Fruit fly (Drosophila melanogaster) whole organism, embryonic: ENCODE measurements around the gene Jarid2.

Experiments
- BtbVII ChIP-seq: fragments of 200-800 bp; sonication (Bioruptor generic); optimal IDR thresholded peaks from 3 replicates; lab custom pipeline; 2017; ENCODE audit warnings: missing biosample characterization, mild to moderate bottlenecking, missing genetic modification characterization
- CG10543 ChIP-seq: fragments of 200-800 bp; sonication (Bioruptor generic); optimal IDR thresholded peaks from 3 replicates; lab custom pipeline; 2017; ENCODE audit warnings: missing biosample characterization, mild to moderate bottlenecking, missing genetic modification characterization, moderate library complexity
- CG10959 ChIP-seq: fragments of 200-800 bp; sonication (Bioruptor generic); IDR thresholded peaks from 2 replicates; pipeline ENCODE4 v1.3.6; 2022; ENCODE audit warnings: missing biosample characterization, missing genetic modification characterization
- CG11504 ChIP-seq: fragments of 200-800 bp; sonication (Bioruptor generic); optimal IDR thresholded peaks from 3 replicates; lab custom pipeline; 2019; ENCODE audit warnings: missing biosample characterization, mild to moderate bottlenecking, missing genetic modification characterization, moderate library complexity
- CG12104 ChIP-seq: fragments of 200-800 bp; sonication (Bioruptor generic); optimal IDR thresholded peaks from 3 replicates; lab custom pipeline; 2016; ENCODE audit warnings: missing biosample characterization, missing genetic modification characterization
- CG12155 ChIP-seq: fragments of 200-800 bp; sonication (Bioruptor generic); optimal IDR thresholded peaks from 3 replicates; lab custom pipeline; 2016; ENCODE audit warnings: missing biosample characterization, missing genetic modification characterization
- CG13894 ChIP-seq: fragments of 200-800 bp; sonication (Bioruptor generic); optimal IDR thresholded peaks from 3 replicates; lab custom pipeline; 2018; ENCODE audit warnings: missing biosample characterization, mild to moderate bottlenecking, missing genetic modification characterization, moderate library complexity
- CG1603 ChIP-seq: fragments of 200-800 bp; sonication (Bioruptor generic); optimal IDR thresholded peaks from 2 replicates; lab custom pipeline; 2019; ENCODE audit warnings: missing biosample characterization, mild to moderate bottlenecking, missing genetic modification characterization, moderate library complexity
- CG16779 ChIP-seq: fragments of 200-800 bp; sonication (Bioruptor generic); IDR thresholded peaks from 2 replicates; pipeline ENCODE4 v1.3.6; 2022; ENCODE audit warnings: missing biosample characterization, missing genetic modification characterization
- CG17385 ChIP-seq: fragments of 200-800 bp; sonication (Bioruptor generic); optimal IDR thresholded peaks from 3 replicates; lab custom pipeline; 2018; ENCODE audit warnings: missing biosample characterization, mild to moderate bottlenecking, missing genetic modification characterization
- CG17829 ChIP-seq: fragments of 200-800 bp; optimal IDR thresholded peaks from 2 replicates; lab custom pipeline; 2019; ENCODE audit warnings: missing biosample characterization, mild to moderate bottlenecking, missing genetic modification characterization, moderate library complexity
- CG17912 ChIP-seq: fragments of 200-800 bp; sonication (Bioruptor generic); optimal IDR thresholded peaks from 2 replicates; lab custom pipeline; 2018; ENCODE audit warnings: missing biosample characterization, mild to moderate bottlenecking, missing genetic modification characterization
- CG2712 ChIP-seq: fragments of 200-800 bp; optimal IDR thresholded peaks from 3 replicates; lab custom pipeline; 2019; ENCODE audit warnings: missing biosample characterization, mild to moderate bottlenecking, missing genetic modification characterization, moderate library complexity
- CG2889 ChIP-seq: fragments of 200-800 bp; sonication (Bioruptor generic); IDR thresholded peaks from 3 replicates; pipeline ENCODE4 v1.3.6; 2022; ENCODE audit warnings: missing biosample characterization, missing genetic modification characterization
- CG30431 ChIP-seq: fragments of 200-800 bp; sonication (Bioruptor generic); optimal IDR thresholded peaks from 2 replicates; lab custom pipeline; 2017; ENCODE audit warnings: missing biosample characterization, missing genetic modification characterization
- CG31441 ChIP-seq: fragments of 200-800 bp; sonication (Bioruptor generic); IDR thresholded peaks from 2 replicates; pipeline ENCODE4 v1.3.6; 2022; ENCODE audit warnings: missing biosample characterization, missing genetic modification characterization
- CG3847 ChIP-seq: fragments of 200-800 bp; sonication (Bioruptor generic); IDR thresholded peaks from 2 replicates; pipeline ENCODE4 v1.3.6; 2022; ENCODE audit warnings: missing biosample characterization, missing genetic modification characterization
- CG6683 ChIP-seq: fragments of 200-800 bp; sonication (Bioruptor generic); optimal IDR thresholded peaks from 2 replicates; lab custom pipeline; 2017; ENCODE audit warnings: missing biosample characterization, mild to moderate bottlenecking, missing genetic modification characterization, missing genetic modification reagents
- CG7271 ChIP-seq: fragments of 200-800 bp; sonication (Bioruptor generic); optimal IDR thresholded peaks from 2 replicates; lab custom pipeline; 2018; ENCODE audit warnings: missing biosample characterization, mild to moderate bottlenecking, missing genetic modification characterization, moderate library complexity
- CG7928 ChIP-seq: fragments of 200-800 bp; sonication (Bioruptor generic); optimal IDR thresholded peaks from 2 replicates; lab custom pipeline; 2017; ENCODE audit warnings: missing biosample characterization, mild to moderate bottlenecking, missing genetic modification characterization
- CG8290 ChIP-seq, 3 experiments: fragments of 200-800 bp; sonication (Bioruptor generic); optimal IDR thresholded peaks; 2 replicates each; lab custom pipeline; 2016 to 2019; ENCODE audit warnings: missing biosample characterization in 3 of 3, missing genetic modification characterization in 3 of 3, mild to moderate bottlenecking in 2 of 3, moderate library complexity in 1 of 3
- CG9932 ChIP-seq: fragments of 200-800 bp; sonication (Bioruptor generic); IDR thresholded peaks from 2 replicates; pipeline ENCODE4 v1.3.6; 2022; ENCODE audit warnings: missing biosample characterization, missing genetic modification characterization
- E2f2 ChIP-seq: fragments of 200-800 bp; sonication (Bioruptor generic); IDR thresholded peaks from 2 replicates; pipeline ENCODE4 v1.3.6; 2022; ENCODE audit warnings: missing biosample characterization, missing genetic modification characterization
- Hmx ChIP-seq: fragments of 200-800 bp; sonication (Bioruptor generic); optimal IDR thresholded peaks from 2 replicates; lab custom pipeline; 2016; ENCODE audit warnings: missing biosample characterization, missing genetic modification characterization
- MBD-R2 ChIP-seq: fragments of 200-800 bp; sonication (Bioruptor generic); IDR thresholded peaks from 2 replicates; pipeline ENCODE4 v1.3.6; 2022; ENCODE audit warnings: missing biosample characterization, missing genetic modification characterization
- NFAT ChIP-seq: fragments of 200-800 bp; sonication (Bioruptor generic); IDR thresholded peaks from 2 replicates; pipeline ENCODE4 v1.3.6; 2022; ENCODE audit warnings: missing biosample characterization, missing genetic modification characterization
- Opbp ChIP-seq: fragments of 200-800 bp; sonication (Bioruptor generic); IDR thresholded peaks from 3 replicates; pipeline ENCODE4 v1.3.6; 2022; ENCODE audit warnings: missing biosample characterization, missing genetic modification characterization; ENCODE audit not compliant: partially characterized antibody
- Six4 ChIP-seq: fragments of 200-800 bp; sonication (Bioruptor generic); optimal IDR thresholded peaks from 2 replicates; lab custom pipeline; 2016; ENCODE audit warnings: missing biosample characterization, missing genetic modification characterization
- Sry-β ChIP-seq: fragments of 200-800 bp; sonication (Bioruptor generic); optimal IDR thresholded peaks from 2 replicates; lab custom pipeline; 2018; ENCODE audit warnings: missing biosample characterization, mild to moderate bottlenecking, missing genetic modification characterization, moderate library complexity
- ase ChIP-seq: fragments of 200-800 bp; sonication (Bioruptor generic); IDR thresholded peaks from 3 replicates; pipeline ENCODE4 v1.3.6; 2022; ENCODE audit warnings: missing biosample characterization, missing genetic modification characterization
- ash1 ChIP-seq: fragments of 200-800 bp; sonication (Bioruptor generic); optimal IDR thresholded peaks from 2 replicates; lab custom pipeline; 2018; ENCODE audit warnings: missing biosample characterization, mild to moderate bottlenecking, missing genetic modification characterization
- bowl ChIP-seq: fragments of 200-800 bp; sonication (Bioruptor generic); IDR thresholded peaks from 2 replicates; pipeline ENCODE4 v1.3.6; 2022; ENCODE audit warnings: missing biosample characterization, missing genetic modification characterization
- chinmo ChIP-seq: fragments of 200-800 bp; sonication (Bioruptor generic); IDR thresholded peaks from 4 replicates; pipeline ENCODE4 v1.3.6; 2022; ENCODE audit warnings: missing biosample characterization, missing genetic modification characterization; ENCODE audit not compliant: partially characterized antibody
- crc ChIP-seq: fragments of 200-800 bp; sonication (Bioruptor generic); optimal IDR thresholded peaks from 2 replicates; lab custom pipeline; 2016; ENCODE audit warnings: missing biosample characterization, missing genetic modification characterization
- dmrt99B ChIP-seq: fragments of 200-800 bp; sonication (Bioruptor generic); optimal IDR thresholded peaks from 2 replicates; lab custom pipeline; 2018; ENCODE audit warnings: missing biosample characterization, mild to moderate bottlenecking, missing genetic modification characterization, moderate library complexity
- dysf ChIP-seq: fragments of 200-800 bp; sonication (Bioruptor generic); IDR thresholded peaks from 3 replicates; pipeline ENCODE4 v1.3.6; 2022; ENCODE audit warnings: missing biosample characterization, missing genetic modification characterization
- fru ChIP-seq: fragments of >200 bp; optimal IDR thresholded peaks from 2 replicates; lab custom pipeline; 2017
- gsb-n ChIP-seq: fragments of 200-800 bp; sonication (Bioruptor generic); optimal IDR thresholded peaks from 3 replicates; lab custom pipeline; 2018; ENCODE audit warnings: missing biosample characterization, mild to moderate bottlenecking, missing genetic modification characterization
- her ChIP-seq: fragments of 200-800 bp; sonication (Bioruptor generic); optimal IDR thresholded peaks from 2 replicates; lab custom pipeline; 2016; ENCODE audit warnings: missing biosample characterization, missing genetic modification characterization
- ken ChIP-seq: fragments of 200-800 bp; sonication (Bioruptor generic); IDR thresholded peaks from 3 replicates; pipeline ENCODE4 v1.3.6; 2022; ENCODE audit warnings: missing biosample characterization, missing genetic modification characterization
- lilli ChIP-seq: fragments of 200-800 bp; sonication (Bioruptor generic); optimal IDR thresholded peaks from 3 replicates; lab custom pipeline; 2016; ENCODE audit warnings: missing biosample characterization, missing genetic modification characterization
- oc ChIP-seq: fragments of 200-800 bp; sonication (Bioruptor generic); optimal IDR thresholded peaks from 2 replicates; lab custom pipeline; 2018; ENCODE audit warnings: missing biosample characterization, mild to moderate bottlenecking, missing genetic modification characterization, moderate library complexity
- odd ChIP-seq: fragments of 200-800 bp; sonication (Bioruptor generic); optimal IDR thresholded peaks from 2 replicates; lab custom pipeline; 2017; ENCODE audit warnings: missing biosample characterization, mild to moderate bottlenecking, missing genetic modification characterization
- pb ChIP-seq: fragments of 200-800 bp; sonication (Bioruptor generic); optimal IDR thresholded peaks from 3 replicates; lab custom pipeline; 2016; ENCODE audit warnings: missing biosample characterization, missing genetic modification characterization
- pum ChIP-seq: fragments of 200-800 bp; sonication (Bioruptor generic); optimal IDR thresholded peaks from 2 replicates; lab custom pipeline; 2016; ENCODE audit warnings: missing biosample characterization, missing genetic modification characterization
- row ChIP-seq: fragments of 200-800 bp; sonication (Bioruptor generic); IDR thresholded peaks from 3 replicates; pipeline ENCODE4 v1.3.6; 2022; ENCODE audit warnings: missing biosample characterization, missing genetic modification characterization
- sens ChIP-seq: fragments of 200-800 bp; sonication (Bioruptor generic); peaks from one replicate; lab custom pipeline; 2016; ENCODE audit warnings: missing biosample characterization, missing genetic modification characterization
- sim ChIP-seq: fragments of 200-800 bp; sonication (Bioruptor generic); IDR thresholded peaks from 2 replicates; pipeline ENCODE4 v1.3.6; 2022; ENCODE audit warnings: missing biosample characterization, missing genetic modification characterization
- sima ChIP-seq: fragments of 200-800 bp; sonication (Bioruptor generic); optimal IDR thresholded peaks from 2 replicates; lab custom pipeline; 2016; ENCODE audit warnings: missing biosample characterization, missing genetic modification characterization
- stwl ChIP-seq: fragments of 200-800 bp; sonication (Bioruptor generic); optimal IDR thresholded peaks from 3 replicates; lab custom pipeline; 2018; ENCODE audit warnings: missing biosample characterization, mild to moderate bottlenecking, missing genetic modification characterization, moderate library complexity
- unpg ChIP-seq: fragments of 200-800 bp; sonication (Bioruptor generic); optimal IDR thresholded peaks from 3 replicates; lab custom pipeline; 2018; ENCODE audit warnings: missing biosample characterization, mild to moderate bottlenecking, missing genetic modification characterization, moderate library complexity

Gene Jarid2

dm6 chr3L:9457619-9458092 lies 19.2 kb upstream of the Jarid2 start, which contains the start of gene CG3437 (continued):
- TF ChIP-seq CG6683 (GFP tag; lab: Kevin White, UChicago) (peak; percentile 97), ase (GFP tag; lab: Robert Waterston, UW) (peak; percentile 99), CG9932 (GFP tag; lab: Robert Waterston, UW) (peak; percentile 99), CG12155 (GFP tag; lab: Kevin White, UChicago) (peak; percentile 98), CG10959 (peak; percentile 99), crc (GFP tag; lab: Kevin White, UChicago) (peak; percentile 95), CG2889 (GFP tag; lab: Robert Waterston, UW) (peak; percentile 98), CG30431 (peak; percentile 98), chinmo (GFP tag; lab: Robert Waterston, UW) (0 out of 4 replicates have a peak, but pooled peaks have one; percentile 57), ken (peak; percentile 99), CG8290 (GFP tag; optimal IDR thresholded peaks at IDR 0.05; lab: Kevin White, UChicago) (peak; percentile 97), CG8290 (tag; optimal IDR thresholded peaks at IDR 0.05; lab: Kevin White, UChicago) (peak; percentile 96 to 98), CG2712 (tag; lab: Kevin White, UChicago) (peak; percentile 96), MBD-R2 (GFP tag; lab: Robert Waterston, UW) (peak; percentile 99), fru (lab: Kevin White, UChicago) (no peak), row (peak; percentile 100), CG17912 (GFP tag; lab: Kevin White, UChicago) (peak; percentile 95), NFAT (GFP tag; lab: Robert Waterston, UW) (peak; percentile 99), dysf (GFP tag; lab: Robert Waterston, UW) (peak; percentile 100), BtbVII (GFP tag; lab: Kevin White, UChicago) (peak; percentile 98), sima (GFP tag; lab: Kevin White, UChicago) (peak; percentile 97), gsb-n (tag; lab: Kevin White, UChicago) (peak; percentile 97), CG10543 (GFP tag; lab: Kevin White, UChicago) (peak; percentile 97), CG3847 (GFP tag; lab: Robert Waterston, UW) (peak; percentile 99), bowl (GFP tag; lab: Robert Waterston, UW) (peak; percentile 98), lilli (GFP tag; lab: Kevin White, UChicago) (peak; percentile 99), CG16779 (peak; percentile 99), her (GFP tag; lab: Kevin White, UChicago) (peak; percentile 96), CG31441 (peak; percentile 98), oc (tag; lab: Kevin White, UChicago) (peak; percentile 98), CG1603 (tag; lab: Kevin White, UChicago) (peak; percentile 96), dmrt99B (tag; lab: Kevin White, UChicago) (peak; percentile 98), CG17385 (GFP tag; lab: Kevin White, UChicago) (peak; percentile 98), CG13894 (tag; lab: Kevin White, UChicago) (peak; percentile 99), stwl (tag; lab: Kevin White, UChicago) (peak; percentile 80), ash1 (GFP tag; lab: Kevin White, UChicago) (peak; percentile 96), CG12104 (peak; percentile 96), CG11504 (peak; percentile 98), pum (peak; percentile 99), sim (peak; percentile 99), Six4 (peak; percentile 97), pb (GFP tag; lab: Kevin White, UChicago) (peak; percentile 98), CG7928 (GFP tag; lab: Kevin White, UChicago) (peak; percentile 96), odd (GFP tag; lab: Kevin White, UChicago) (peak; percentile 98), sens (GFP tag; lab: Kevin White, UChicago) (peak; percentile 100), Hmx (peak; percentile 96), CG17829 (tag; lab: Kevin White, UChicago) (peak; percentile 96), Opbp (GFP tag; lab: Robert Waterston, UW) (peak; percentile 48; the same call in 1 of the 3 replicates), E2f2 (GFP tag; lab: Robert Waterston, UW) (peak; percentile 89), unpg (GFP tag; lab: Kevin White, UChicago) (peak; percentile 99), Sry-β (GFP tag; lab: Kevin White, UChicago) (peak; percentile 74), CG7271 (peak; percentile 98)
